Fruit fly (Drosophila melanogaster): ENCODE data around the gene CG4619.

The CG4619 gene

DNA sequence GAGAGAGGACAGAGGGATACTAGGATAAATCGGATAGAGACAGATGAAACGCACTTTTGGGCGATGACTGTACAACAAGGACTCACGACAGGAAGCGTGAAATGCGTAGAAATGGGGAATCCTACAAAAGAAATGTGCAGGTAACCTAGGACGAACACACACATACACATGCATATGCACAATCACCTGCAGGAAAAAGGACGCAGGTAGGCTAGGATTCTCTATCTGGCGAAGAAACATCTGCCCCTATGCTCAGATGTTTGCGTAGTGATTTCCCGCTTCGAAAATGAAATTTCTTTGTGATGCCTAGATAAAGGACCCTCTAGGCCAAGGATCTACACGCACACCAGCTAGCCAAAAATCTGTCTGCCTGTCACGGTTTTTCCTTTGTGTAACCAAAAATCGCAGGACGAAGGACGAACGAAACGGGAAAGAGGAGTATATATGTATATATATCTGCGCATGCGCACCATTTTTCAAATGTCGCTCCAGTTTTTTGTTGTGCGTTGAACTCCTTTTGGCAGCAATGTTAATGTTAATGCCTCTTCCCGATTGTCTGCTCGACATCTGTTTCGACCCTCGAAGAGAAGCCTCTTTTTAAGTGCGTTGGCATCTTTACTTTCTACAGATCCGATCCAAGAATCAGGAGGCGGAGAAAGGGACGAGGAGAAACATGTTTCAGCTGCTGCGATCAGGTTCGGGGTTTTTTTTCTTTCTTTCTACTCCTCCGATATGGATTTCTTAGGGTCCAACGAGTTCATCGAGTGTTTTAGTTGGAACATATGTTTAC is 49.7 kb downstream of the CG4619 start:
- no peak for TF ChIP-seq CTCF (optimal IDR thresholded peaks at IDR 0.05)
- TF ChIP-seq CG8478 (optimal IDR thresholded peaks at IDR 0.05): no peak

DNA sequence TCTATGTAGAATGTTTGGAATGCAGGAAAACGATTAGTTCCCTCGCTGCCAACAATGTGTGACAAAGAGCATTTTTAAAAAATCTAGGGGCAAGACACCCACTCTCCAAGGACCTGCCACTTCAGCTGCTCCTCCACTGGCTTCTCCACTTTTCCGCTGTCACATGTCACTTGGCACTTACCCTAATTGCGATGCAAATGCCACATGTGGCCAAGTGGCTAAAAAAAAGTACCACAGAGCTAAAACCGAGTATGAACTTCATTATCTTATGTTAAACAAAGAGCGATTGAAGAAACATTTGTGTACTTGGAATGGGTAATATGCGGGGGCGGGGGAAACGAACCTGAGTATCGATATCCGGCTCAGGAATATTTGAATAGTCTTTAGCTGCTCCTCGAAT is 50.6 kb downstream of the CG4619 start:
- TF ChIP-seq CG8478 (optimal IDR thresholded peaks at IDR 0.05): no peak
- TF ChIP-seq CTCF (optimal IDR thresholded peaks at IDR 0.05): no peak

DNA sequence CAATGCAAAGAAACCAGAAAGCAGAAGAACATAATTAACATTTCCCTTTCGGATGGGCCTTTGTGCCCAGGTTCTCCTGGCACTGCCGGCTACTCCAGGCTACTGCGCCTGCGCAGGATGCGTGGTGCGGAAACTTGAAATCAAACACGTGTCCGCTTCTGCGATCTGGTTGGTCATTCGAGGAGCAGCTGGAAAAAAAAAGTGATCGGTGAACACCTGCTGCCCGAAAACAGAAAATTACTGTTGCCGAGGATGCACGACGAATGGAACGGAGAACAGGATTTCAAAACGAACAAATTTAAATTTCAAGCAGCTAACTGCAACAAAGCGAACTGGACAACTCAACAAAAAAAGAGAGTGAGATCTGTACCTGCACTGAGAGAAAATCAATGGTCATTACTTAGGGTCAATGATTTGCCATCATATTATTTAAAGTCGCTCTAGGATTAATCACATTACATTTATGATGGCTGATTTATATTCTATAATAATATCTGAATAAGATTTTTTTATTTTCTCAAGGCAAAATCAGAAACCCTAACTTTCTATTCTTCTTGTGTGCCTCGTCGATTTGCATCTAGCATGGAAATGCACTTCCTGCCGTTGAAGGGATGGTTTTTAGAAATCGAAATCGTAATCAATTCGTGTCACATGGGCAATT is 51.3 kb downstream of the CG4619 start:
- TF ChIP-seq CG8478 (optimal IDR thresholded peaks at IDR 0.05) (no peak), CTCF (optimal IDR thresholded peaks at IDR 0.05) (no peak)
